Fruit fly (Drosophila melanogaster): ENCODE results near the gene CG9356.
A peak's percentile ranks its signal among the peaks of the same experiment; 100 is the strongest.

Gene CG9356

DNA sequence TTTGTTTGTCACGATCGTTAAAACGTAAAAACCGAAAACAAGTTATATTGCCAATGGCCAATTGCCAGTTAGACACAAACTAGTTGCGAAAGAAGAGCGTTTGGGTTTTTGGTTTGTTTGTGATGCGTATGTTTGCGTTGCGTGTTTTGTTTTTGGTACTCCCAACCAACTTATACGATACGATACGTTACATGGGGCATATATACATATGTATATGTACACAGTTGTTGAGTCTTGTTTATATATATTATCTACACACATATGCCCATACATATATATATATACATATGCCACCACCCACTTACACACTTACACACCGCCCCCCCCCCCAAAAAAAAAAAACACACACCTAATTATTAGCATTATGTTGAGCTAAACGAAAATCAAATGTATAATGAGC lies 44.3 kb upstream of the CG9356 start (continued):
- TF ChIP-seq sc (optimal IDR thresholded peaks at IDR 0.05) (no peak), sc (GFP tag; optimal IDR thresholded peaks at IDR 0.05) (no peak), sens-2 (GFP tag; IDR thresholded peaks at IDR 0.05) (no peak), CG7745 (tag; optimal IDR thresholded peaks at IDR 0.05) (no peak), Tbp (GFP tag; optimal IDR thresholded peaks at IDR 0.05) (no peak), Chrac-16 (GFP tag; optimal IDR thresholded peaks at IDR 0.05) (no peak), CG6175 (GFP tag; IDR thresholded peaks at IDR 0.05) (no peak), Antp (GFP tag; optimal IDR thresholded peaks at IDR 0.05) (no peak), crp (GFP tag; optimal IDR thresholded peaks at IDR 0.05) (no peak), shn (GFP tag; optimal IDR thresholded peaks at IDR 0.05) (no peak), Oli (tag; optimal IDR thresholded peaks at IDR 0.05) (no peak), Rx (GFP tag; IDR thresholded peaks at IDR 0.05) (no peak), HmgZ (tag; optimal IDR thresholded peaks at IDR 0.05) (peak; percentile 2), CG15601 (tag; optimal IDR thresholded peaks at IDR 0.05) (peak; percentile 23), CG14667 (GFP tag; IDR thresholded peaks at IDR 0.05) (no peak), CG15011 (GFP tag; optimal IDR thresholded peaks at IDR 0.05) (no peak), bab2 (GFP tag; optimal IDR thresholded peaks at IDR 0.05) (no peak), wek (GFP tag; optimal IDR thresholded peaks at IDR 0.05) (peak; percentile 9), CG33213 (GFP tag; optimal IDR thresholded peaks at IDR 0.05) (no peak), CG10431 (GFP tag; optimal IDR thresholded peaks at IDR 0.05) (no peak), CG14860 (GFP tag; IDR thresholded peaks at IDR 0.05; ENCODE audit: partially characterized antibody) (no peak), Xrp1 (GFP tag; IDR thresholded peaks at IDR 0.05) (peak; percentile 36; the same call in 1 of the 2 replicates), CG12769 (tag; optimal IDR thresholded peaks at IDR 0.05) (no peak), disco-r (GFP tag; optimal IDR thresholded peaks at IDR 0.05) (no peak), sug (tag; optimal IDR thresholded peaks at IDR 0.05) (no peak), Gsc (GFP tag; IDR thresholded peaks at IDR 0.05) (no peak), CG15479 (GFP tag; optimal IDR thresholded peaks at IDR 0.05) (no peak), otp (GFP tag; IDR thresholded peaks at IDR 0.05) (no peak), CG7987 (GFP tag; optimal IDR thresholded peaks at IDR 0.05) (no peak), Sox102F (GFP tag; optimal IDR thresholded peaks at IDR 0.05) (no peak), CG9727 (GFP tag; optimal IDR thresholded peaks at IDR 0.05) (no peak), CG17612 (GFP tag; IDR thresholded peaks at IDR 0.05) (no peak), p53 (GFP tag; optimal IDR thresholded peaks at IDR 0.05) (no peak), CG17802 (tag; optimal IDR thresholded peaks at IDR 0.05) (no peak), sens (GFP tag) (no peak), CG11504 (tag; optimal IDR thresholded peaks at IDR 0.05) (no peak), Elba2 (GFP tag; optimal IDR thresholded peaks at IDR 0.05) (no peak), MBD-R2 (GFP tag; IDR thresholded peaks at IDR 0.05) (no peak), CG14050 (GFP tag; IDR thresholded peaks at IDR 0.05) (no peak), fru (optimal IDR thresholded peaks at IDR 0.05) (no peak), gcm (GFP tag; optimal IDR thresholded peaks at IDR 0.05) (no peak), CG12071 (GFP tag; optimal IDR thresholded peaks at IDR 0.05) (peak; percentile 53), Blimp-1 (GFP tag; optimal IDR thresholded peaks at IDR 0.05) (no peak), CG12155 (GFP tag; optimal IDR thresholded peaks at IDR 0.05) (no peak), CG17568 (GFP tag; optimal IDR thresholded peaks at IDR 0.05) (peak; percentile 49), grau (tag; optimal IDR thresholded peaks at IDR 0.05) (no peak), ems (GFP tag; optimal IDR thresholded peaks at IDR 0.05) (no peak), CG31388 (GFP tag; optimal IDR thresholded peaks at IDR 0.05) (no peak), CG10959 (GFP tag; IDR thresholded peaks at IDR 0.05) (no peak), Meics (GFP tag; optimal IDR thresholded peaks at IDR 0.05) (peak; percentile 9), CG17361 (GFP tag; IDR thresholded peaks at IDR 0.05) (no peak), scrt (GFP tag; optimal IDR thresholded peaks at IDR 0.05) (no peak), Mrtf (GFP tag; IDR thresholded peaks at IDR 0.05) (no peak)

Data from whole organism, embryonic.